Worm (Caenorhabditis elegans): Measurements from ENCODE around the gene tram-1.

ce11 chrIV:10269137-10269933 lies 48.2 kb upstream of the tram-1 start, which contains the start of the genes nspd-7 and Y43C5A.2:
- TF ChIP-seq ama-1 (optimal IDR thresholded peaks at IDR 0.05) = no peak
- no peak for TF ChIP-seq ceh-2 (tag; optimal IDR thresholded peaks at IDR 0.05)
- no peak for TF ChIP-seq hlh-30 (tag; optimal IDR thresholded peaks at IDR 0.05; ENCODE audit: insufficient read depth)
- TF ChIP-seq nhr-11 (tag; optimal IDR thresholded peaks at IDR 0.05) = no peak
- no peak for TF ChIP-seq ttx-3 (tag; optimal IDR thresholded peaks at IDR 0.05)
- no peak for TF ChIP-seq ceh-9 (tag; optimal IDR thresholded peaks at IDR 0.05)
- no peak for TF ChIP-seq fkh-10 (GFP tag; optimal IDR thresholded peaks at IDR 0.05)
- no peak for TF ChIP-seq hlh-8 (tag; optimal IDR thresholded peaks at IDR 0.05)
- TF ChIP-seq ref-2 (tag; optimal IDR thresholded peaks at IDR 0.05) = no peak
- TF ChIP-seq pha-4 (tag; optimal IDR thresholded peaks at IDR 0.05) = no peak
- TF ChIP-seq F13H6.1 (tag; optimal IDR thresholded peaks at IDR 0.05) = no peak
- no peak for TF ChIP-seq pqm-1 (tag; optimal IDR thresholded peaks at IDR 0.05)
- TF ChIP-seq hlh-6 (tag; optimal IDR thresholded peaks at IDR 0.05) = no peak
- TF ChIP-seq unc-55 (GFP tag; optimal IDR thresholded peaks at IDR 0.05) = no peak

Measured in whole organism, late embryonic.